Fruit fly (Drosophila melanogaster) whole organism, embryonic: Measurements from ENCODE around the gene crc.

Source experiments
- Bdp1 ChIP-seq: fragments of 200-800 bp; sonication (Bioruptor generic); optimal IDR thresholded peaks from 3 replicates; lab custom pipeline; 2016; ENCODE audit warnings: missing biosample characterization, missing genetic modification characterization
- C15 ChIP-seq: fragments of 200-800 bp; sonication (Bioruptor generic); IDR thresholded peaks from 3 replicates; pipeline ENCODE4 v1.3.6; 2022; ENCODE audit warnings: missing biosample characterization, missing genetic modification characterization
- CG10321 ChIP-seq: fragments of 200-800 bp; sonication (Bioruptor generic); IDR thresholded peaks from 2 replicates; pipeline ENCODE4 v1.3.6; 2022; ENCODE audit warnings: missing biosample characterization, missing genetic modification characterization
- CG10366 ChIP-seq: fragments of 200-800 bp; sonication (Bioruptor generic); IDR thresholded peaks from 2 replicates; pipeline ENCODE4 v1.3.6; 2022; ENCODE audit warnings: missing biosample characterization, missing genetic modification characterization
- CG10959 ChIP-seq: fragments of 200-800 bp; sonication (Bioruptor generic); IDR thresholded peaks from 2 replicates; pipeline ENCODE4 v1.3.6; 2022; ENCODE audit warnings: missing biosample characterization, missing genetic modification characterization
- CG13287 ChIP-seq: fragments of 200-800 bp; sonication (Bioruptor generic); IDR thresholded peaks from 2 replicates; pipeline ENCODE4 v1.3.6; 2022; ENCODE audit warnings: missing biosample characterization, missing genetic modification characterization; ENCODE audit not compliant: partially characterized antibody
- CG13624 ChIP-seq: fragments of 200-800 bp; sonication (Bioruptor generic); optimal IDR thresholded peaks from 2 replicates; lab custom pipeline; 2016; ENCODE audit warnings: missing biosample characterization, missing genetic modification characterization
- CG16813 ChIP-seq: fragments of 200-800 bp; sonication (Bioruptor generic); IDR thresholded peaks from 3 replicates; pipeline ENCODE4 v1.3.6; 2022; ENCODE audit warnings: missing biosample characterization, missing genetic modification characterization; ENCODE audit not compliant: partially characterized antibody
- CG17186 ChIP-seq: fragments of 200-800 bp; sonication (Bioruptor generic); optimal IDR thresholded peaks from 3 replicates; lab custom pipeline; 2017; ENCODE audit warnings: missing biosample characterization, missing genetic modification reagents, missing genetic modification characterization
- CG17328 ChIP-seq: fragments of 200-800 bp; sonication (Bioruptor generic); IDR thresholded peaks from 2 replicates; pipeline ENCODE4 v1.3.6; 2022; ENCODE audit warnings: missing biosample characterization, missing genetic modification characterization
- CG17802 ChIP-seq: fragments of 200-800 bp; sonication (Bioruptor generic); optimal IDR thresholded peaks from 2 replicates; lab custom pipeline; 2018; ENCODE audit warnings: missing biosample characterization, mild to moderate bottlenecking, missing genetic modification characterization, moderate library complexity
- CG18011 ChIP-seq: fragments of 200-800 bp; sonication (Bioruptor generic); optimal IDR thresholded peaks from 2 replicates; lab custom pipeline; 2017; ENCODE audit warnings: missing biosample characterization, missing genetic modification characterization, mild to moderate bottlenecking, moderate library complexity, missing genotype
- CG2199 ChIP-seq: fragments of 200-800 bp; sonication (Bioruptor generic); IDR thresholded peaks from 3 replicates; pipeline ENCODE4 v1.3.6; 2022; ENCODE audit warnings: missing biosample characterization, missing genetic modification characterization
- CG2202 ChIP-seq: fragments of 200-800 bp; sonication (Bioruptor generic); optimal IDR thresholded peaks from 2 replicates; lab custom pipeline; 2018; ENCODE audit warnings: missing biosample characterization, mild to moderate bottlenecking, missing genetic modification characterization
- CG30020 ChIP-seq: fragments of 200-800 bp; optimal IDR thresholded peaks from 2 replicates; lab custom pipeline; 2019; ENCODE audit warnings: missing biosample characterization, mild to moderate bottlenecking, missing genetic modification characterization, moderate library complexity
- CG31365 ChIP-seq: fragments of 200-800 bp; sonication (Bioruptor generic); optimal IDR thresholded peaks from 2 replicates; lab custom pipeline; 2018; ENCODE audit warnings: missing biosample characterization, mild to moderate bottlenecking, missing genetic modification characterization
- CG3847 ChIP-seq: fragments of 200-800 bp; sonication (Bioruptor generic); IDR thresholded peaks from 2 replicates; pipeline ENCODE4 v1.3.6; 2022; ENCODE audit warnings: missing biosample characterization, missing genetic modification characterization
- CG6272 ChIP-seq: fragments of 200-800 bp; sonication (Bioruptor generic); IDR thresholded peaks from 2 replicates; pipeline ENCODE4 v1.3.6; 2022; ENCODE audit warnings: missing biosample characterization, missing genetic modification characterization
- CG7357 ChIP-seq: fragments of 200-800 bp; sonication (Bioruptor generic); IDR thresholded peaks from 3 replicates; pipeline ENCODE4 v1.3.6; 2022; ENCODE audit warnings: missing biosample characterization, missing genetic modification characterization
- CG7556 ChIP-seq: fragments of 200-800 bp; sonication (Bioruptor generic); optimal IDR thresholded peaks from 2 replicates; lab custom pipeline; 2017; ENCODE audit warnings: missing biosample characterization, mild to moderate bottlenecking, missing genetic modification characterization
- CG9797 ChIP-seq: fragments of 200-800 bp; sonication (Bioruptor generic); optimal IDR thresholded peaks from 3 replicates; lab custom pipeline; 2018; ENCODE audit warnings: missing biosample characterization, mild to moderate bottlenecking, missing genetic modification characterization
- Camta ChIP-seq: fragments of 200-800 bp; sonication (Bioruptor generic); optimal IDR thresholded peaks from 2 replicates; lab custom pipeline; 2016; ENCODE audit warnings: missing biosample characterization, missing genetic modification characterization
- Dip3 ChIP-seq: fragments of 200-800 bp; sonication (Bioruptor generic); optimal IDR thresholded peaks from 3 replicates; lab custom pipeline; 2016; ENCODE audit warnings: missing biosample characterization, missing genetic modification characterization
- Dref ChIP-seq: fragments of 200-800 bp; sonication (Bioruptor generic); IDR thresholded peaks from 2 replicates; pipeline ENCODE4 v1.3.6; 2022; ENCODE audit warnings: missing biosample characterization, missing genetic modification characterization
- E2f1 ChIP-seq: fragments of 200-800 bp; sonication (Bioruptor generic); IDR thresholded peaks from 2 replicates; pipeline ENCODE4 v1.3.6; 2022; ENCODE audit warnings: missing biosample characterization, missing genetic modification characterization
- E2f2 ChIP-seq: fragments of 200-800 bp; sonication (Bioruptor generic); IDR thresholded peaks from 2 replicates; pipeline ENCODE4 v1.3.6; 2022; ENCODE audit warnings: missing biosample characterization, missing genetic modification characterization
- Eip74EF ChIP-seq, 2 experiments: fragments of 200-800 bp in 1 of 2; fragments of >200 bp in 1 of 2; sonication (Bioruptor generic) in 1 of 2; optimal IDR thresholded peaks; 2 replicates each; lab custom pipeline; 2017 to 2019; ENCODE audit warnings: missing biosample characterization in 2 of 2, missing genetic modification characterization in 2 of 2, mild to moderate bottlenecking in 1 of 2, moderate library complexity in 1 of 2
- Hand ChIP-seq: fragments of 200-800 bp; sonication (Bioruptor generic); optimal IDR thresholded peaks from 2 replicates; lab custom pipeline; 2017; ENCODE audit warnings: mild to moderate bottlenecking, missing biosample characterization, missing genetic modification reagents, missing genetic modification characterization
- Opbp ChIP-seq: fragments of 200-800 bp; sonication (Bioruptor generic); IDR thresholded peaks from 3 replicates; pipeline ENCODE4 v1.3.6; 2022; ENCODE audit warnings: missing biosample characterization, missing genetic modification characterization; ENCODE audit not compliant: partially characterized antibody
- PHDP ChIP-seq: fragments of 200-800 bp; sonication (Bioruptor generic); optimal IDR thresholded peaks from 3 replicates; lab custom pipeline; 2018; ENCODE audit warnings: missing biosample characterization, mild to moderate bottlenecking, missing genetic modification characterization, moderate library complexity
- Scr ChIP-seq: fragments of 200-800 bp; sonication (Bioruptor generic); IDR thresholded peaks from 2 replicates; pipeline ENCODE4 v1.3.6; 2022; ENCODE audit warnings: missing biosample characterization, missing genetic modification characterization; ENCODE audit not compliant: partially characterized antibody
- Xbp1 ChIP-seq: fragments of 200-800 bp; sonication (Bioruptor generic); optimal IDR thresholded peaks from 3 replicates; lab custom pipeline; 2016; ENCODE audit warnings: missing biosample characterization, mild to moderate bottlenecking, missing genetic modification characterization
- ara ChIP-seq: fragments of 200-800 bp; sonication (Bioruptor generic); IDR thresholded peaks from 2 replicates; pipeline ENCODE4 v1.3.6; 2022; ENCODE audit warnings: missing biosample characterization, missing genetic modification characterization
- ase ChIP-seq: fragments of 200-800 bp; sonication (Bioruptor generic); IDR thresholded peaks from 3 replicates; pipeline ENCODE4 v1.3.6; 2022; ENCODE audit warnings: missing biosample characterization, missing genetic modification characterization
- bigmax ChIP-seq: fragments of 200-800 bp; sonication (Bioruptor generic); optimal IDR thresholded peaks from 2 replicates; lab custom pipeline; 2018; ENCODE audit warnings: missing biosample characterization, mild to moderate bottlenecking, missing genetic modification characterization
- cad ChIP-seq: fragments of >200 bp; optimal IDR thresholded peaks from 2 replicates; lab custom pipeline; 2017; ENCODE audit warnings: missing biosample characterization, missing genetic modification characterization
- gem ChIP-seq: fragments of 200-800 bp; sonication (Bioruptor generic); optimal IDR thresholded peaks from 2 replicates; lab custom pipeline; 2019; ENCODE audit warnings: missing biosample characterization, mild to moderate bottlenecking, missing genetic modification characterization, moderate library complexity
- hth ChIP-seq: fragments of >200 bp; optimal IDR thresholded peaks from 2 replicates; lab custom pipeline; 2017; ENCODE audit warnings: inconsistent platforms
- kah ChIP-seq: fragments of 200-800 bp; sonication (Bioruptor generic); optimal IDR thresholded peaks from 2 replicates; lab custom pipeline; 2018; ENCODE audit warnings: missing biosample characterization, mild to moderate bottlenecking, missing genetic modification characterization
- klu ChIP-seq: fragments of 200-800 bp; sonication (Bioruptor generic); IDR thresholded peaks from 2 replicates; pipeline ENCODE4 v1.3.6; 2022; ENCODE audit warnings: missing biosample characterization, missing genetic modification characterization
- nerfin-2 ChIP-seq: fragments of 200-800 bp; sonication (Bioruptor generic); IDR thresholded peaks from 2 replicates; pipeline ENCODE4 v1.3.6; 2022; ENCODE audit warnings: missing biosample characterization, missing genetic modification characterization; ENCODE audit not compliant: partially characterized antibody
- pros ChIP-seq: fragments of 200-800 bp; sonication (Bioruptor generic); optimal IDR thresholded peaks from 3 replicates; lab custom pipeline; 2019; ENCODE audit warnings: missing biosample characterization, mild to moderate bottlenecking, missing genetic modification characterization, moderate library complexity
- pum ChIP-seq: fragments of 200-800 bp; sonication (Bioruptor generic); optimal IDR thresholded peaks from 2 replicates; lab custom pipeline; 2016; ENCODE audit warnings: missing biosample characterization, missing genetic modification characterization
- shn ChIP-seq: fragments of 200-800 bp; sonication (Bioruptor generic); optimal IDR thresholded peaks from 3 replicates; lab custom pipeline; 2016; ENCODE audit warnings: missing biosample characterization, missing genetic modification characterization
- tap ChIP-seq: fragments of 200-800 bp; optimal IDR thresholded peaks from 3 replicates; lab custom pipeline; 2019; ENCODE audit warnings: missing biosample characterization, mild to moderate bottlenecking, missing genetic modification characterization, moderate library complexity
- tgo ChIP-seq: fragments of 200-800 bp; sonication (Bioruptor generic); IDR thresholded peaks from 3 replicates; pipeline ENCODE4 v1.3.6; 2022; ENCODE audit warnings: missing biosample characterization, missing genetic modification characterization
- tup ChIP-seq: fragments of 200-800 bp; sonication (Bioruptor generic); optimal IDR thresholded peaks from 2 replicates; lab custom pipeline; 2016; ENCODE audit warnings: missing biosample characterization, mild to moderate bottlenecking, missing genetic modification characterization, moderate library complexity
- wek ChIP-seq: fragments of 200-800 bp; sonication (Bioruptor generic); optimal IDR thresholded peaks from 3 replicates; lab custom pipeline; 2018; ENCODE audit warnings: missing biosample characterization, mild to moderate bottlenecking, missing genetic modification characterization, moderate library complexity
- zen ChIP-seq: fragments of 200-800 bp; sonication (Bioruptor generic); optimal IDR thresholded peaks from 3 replicates; lab custom pipeline; 2018; ENCODE audit warnings: missing biosample characterization, mild to moderate bottlenecking, missing genetic modification characterization, moderate library complexity

The crc gene

dm6 chr2L:21341706-21342105, 31.0 kb downstream of the crc start:
- TF ChIP-seq zen (tag; lab: Kevin White, UChicago): peak; percentile 35
- TF ChIP-seq Camta (GFP tag; lab: Kevin White, UChicago): no peak
- TF ChIP-seq cad (GFP tag; lab: Kevin White, UChicago): peak; percentile 46
- TF ChIP-seq shn (GFP tag; lab: Kevin White, UChicago): no peak
- TF ChIP-seq ase (GFP tag; lab: Robert Waterston, UW): no peak
- TF ChIP-seq pum: no peak
- TF ChIP-seq CG2199 (GFP tag; lab: Robert Waterston, UW): 0 out of 3 replicates have a peak, but pooled peaks have one; percentile 51
- peak; percentile 55 for TF ChIP-seq CG10321 (GFP tag; lab: Robert Waterston, UW)
- TF ChIP-seq, all 482 proteins: peak for 4

- TF ChIP-seq C15 (GFP tag; lab: Robert Waterston, UW) (no peak), hth (lab: Kevin White, UChicago) (no peak), Dip3 (GFP tag; lab: Kevin White, UChicago) (no peak), tap (tag; lab: Kevin White, UChicago) (no peak), Scr (GFP tag; lab: Robert Waterston, UW) (peak; percentile 96), CG10959 (no peak), ara (GFP tag; lab: Robert Waterston, UW) (no peak), CG16813 (GFP tag; lab: Robert Waterston, UW) (peak; percentile 96), CG13287 (peak; percentile 89), CG7556 (GFP tag; lab: Kevin White, UChicago) (no peak), tgo (GFP tag; lab: Robert Waterston, UW) (no peak), Eip74EF (GFP tag; optimal IDR thresholded peaks at IDR 0.05; lab: Kevin White, UChicago) (no peak), Xbp1 (GFP tag; lab: Kevin White, UChicago) (peak; percentile 8), klu (GFP tag; lab: Robert Waterston, UW) (no peak), E2f2 (GFP tag; lab: Robert Waterston, UW) (peak; percentile 71), Hand (GFP tag; lab: Kevin White, UChicago) (no peak), wek (GFP tag; lab: Kevin White, UChicago) (no peak), Bdp1 (GFP tag; lab: Kevin White, UChicago) (no peak), kah (no peak), CG6272 (GFP tag; lab: Robert Waterston, UW) (no peak), zen (tag; lab: Kevin White, UChicago) (peak; percentile 39), CG17186 (GFP tag; lab: Kevin White, UChicago) (peak; percentile 37), gem (tag; lab: Kevin White, UChicago) (peak; percentile 36), E2f1 (no peak), CG18011 (GFP tag; lab: Kevin White, UChicago) (peak; percentile 16), Opbp (peak; percentile 90), CG9797 (GFP tag; lab: Kevin White, UChicago) (peak; percentile 14), CG30020 (tag; lab: Kevin White, UChicago) (peak; percentile 73), CG13624 (GFP tag; lab: Kevin White, UChicago) (no peak), CG10366 (GFP tag; lab: Robert Waterston, UW) (no peak), CG31365 (tag; lab: Kevin White, UChicago) (no peak), tup (GFP tag; lab: Kevin White, UChicago) (no peak), CG3847 (peak; percentile 80; the same call in 1 of the 2 replicates), CG2202 (tag; lab: Kevin White, UChicago) (no peak), CG17328 (GFP tag; lab: Robert Waterston, UW) (no peak), nerfin-2 (peak; percentile 85), CG17802 (tag; lab: Kevin White, UChicago) (peak; percentile 7), Dref (GFP tag; lab: Robert Waterston, UW) (peak; percentile 89), PHDP (tag; lab: Kevin White, UChicago) (peak; percentile 14), CG7357 (peak; percentile 83), pros (GFP tag; lab: Kevin White, UChicago) (no peak), bigmax (no peak)
Observed at dm6 chr2L:21344203-21344753, 33.6 kb downstream of the crc start, which contains the start of gene Tsp39D. Gene Tsp39D (plus strand): TSS chr2L:21344607.
